ENCODE assay signal across 5 fruit fly cellular contexts in the genomic region with DNA sequence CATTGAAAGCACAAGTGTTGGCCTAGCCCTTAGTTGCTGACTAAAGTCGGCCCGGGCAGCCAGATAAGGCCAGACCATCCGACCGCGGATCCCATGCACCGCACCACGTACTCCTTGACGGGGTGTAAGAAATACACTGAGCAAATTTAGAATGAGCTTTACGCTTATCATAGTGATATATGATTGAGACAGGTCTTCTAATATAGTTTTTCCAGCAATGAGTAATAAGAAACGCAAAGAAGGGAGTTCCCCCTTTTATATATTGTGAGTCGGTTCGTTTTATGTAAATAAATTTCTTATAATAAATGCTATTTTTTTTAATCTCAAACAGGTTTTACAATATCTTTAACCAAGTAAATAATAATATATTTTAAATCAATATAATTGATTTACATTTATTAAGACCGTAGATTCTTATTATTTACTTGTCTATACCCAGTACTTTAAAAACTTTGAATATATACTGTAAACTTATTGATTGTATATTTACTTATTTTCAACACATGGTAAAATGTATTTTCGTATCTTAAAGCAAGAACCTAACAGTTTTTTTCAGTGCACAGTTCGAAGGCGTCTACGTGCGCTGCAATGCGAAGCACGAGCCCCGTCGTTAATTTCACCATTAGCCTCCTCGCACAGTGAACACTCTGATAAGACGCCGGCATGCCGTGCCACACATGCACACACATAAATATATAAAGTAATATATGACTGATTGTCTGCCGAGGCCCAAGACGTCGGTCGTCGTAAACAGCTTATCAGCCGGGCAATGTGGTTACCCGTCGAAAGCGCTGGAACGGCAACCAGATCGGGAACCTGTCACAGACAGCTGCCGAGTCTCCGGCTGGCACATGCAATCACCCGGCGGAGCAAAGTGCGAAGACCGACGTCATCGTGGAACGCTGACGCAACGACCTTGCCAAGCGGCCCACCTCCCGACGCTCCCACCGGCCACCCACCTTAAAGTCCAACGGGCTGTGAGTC.
A peak's percentile ranks its signal among the peaks of the same experiment; 100 is the strongest.
TF ChIP-seq lines count a peak whose summit lies in the region.

No protein-coding gene starts in this region.

TF ChIP-seq in whole organism, adult, 20 proteins besides CTCF, POLR2A, EP300 and RAD21 (continued from another document):
- no peak for TF ChIP-seq Clk (GFP tag; optimal IDR thresholded peaks at IDR 0.05; lab: Kevin White, UChicago)
- no peak for TF ChIP-seq CG1620 (GFP tag; optimal IDR thresholded peaks at IDR 0.05; lab: Kevin White, UChicago)
- no peak for TF ChIP-seq ovo (GFP tag; optimal IDR thresholded peaks at IDR 0.05; lab: Kevin White, UChicago)
- no peak for TF ChIP-seq cnc (optimal IDR thresholded peaks at IDR 0.05; lab: Kevin White, UChicago)
- peak; percentile 43 for TF ChIP-seq pad (GFP tag; optimal IDR thresholded peaks at IDR 0.05; lab: Kevin White, UChicago)

TF ChIP-seq in whole organism, embryonic, 481 proteins besides CTCF, POLR2A, EP300 and RAD21 (continued from another document and continues in another):
- TF ChIP-seq ara (GFP tag; IDR thresholded peaks at IDR 0.05; lab: Robert Waterston, UW) = no peak; the same call in 1 of the 2 replicates
- TF ChIP-seq rib (GFP tag; IDR thresholded peaks at IDR 0.05; lab: Robert Waterston, UW) = peak; percentile 10; the same call in 1 of the 2 replicates
- peak; percentile 47; the same call in 1 of the 2 replicates for TF ChIP-seq CG32532 (GFP tag; IDR thresholded peaks at IDR 0.05; lab: Robert Waterston, UW)
- no peak for TF ChIP-seq ATbp (GFP tag; optimal IDR thresholded peaks at IDR 0.05; lab: Kevin White, UChicago)
- no peak for TF ChIP-seq C15 (GFP tag; IDR thresholded peaks at IDR 0.05; lab: Robert Waterston, UW)
- TF ChIP-seq salm (tag; optimal IDR thresholded peaks at IDR 0.05; lab: Kevin White, UChicago) = peak; percentile 33
- peak; percentile 76 for TF ChIP-seq CG7839 (tag; optimal IDR thresholded peaks at IDR 0.05; lab: Kevin White, UChicago)
- peak; percentile 43 for TF ChIP-seq CG4424 (GFP tag; optimal IDR thresholded peaks at IDR 0.05; lab: Kevin White, UChicago)
- peak; percentile 46; the same call in 1 of the 2 replicates for TF ChIP-seq Ptx1 (GFP tag; IDR thresholded peaks at IDR 0.05; lab: Robert Waterston, UW)
- TF ChIP-seq sim (GFP tag; IDR thresholded peaks at IDR 0.05; lab: Robert Waterston, UW) = 0 out of 2 replicates have a peak, but pooled peaks have one; percentile 11
- TF ChIP-seq CG31441 (GFP tag; IDR thresholded peaks at IDR 0.05; lab: Robert Waterston, UW) = peak; percentile 65; the same call in 1 of the 2 replicates
- peak; percentile 91 for TF ChIP-seq Med (GFP tag; lab: Kevin White, UChicago)
- TF ChIP-seq slbo (GFP tag; IDR thresholded peaks at IDR 0.05; lab: Robert Waterston, UW) = peak; percentile 31; the same call in 1 of the 2 replicates
- no peak for TF ChIP-seq CG10431 (GFP tag; optimal IDR thresholded peaks at IDR 0.05; lab: Kevin White, UChicago)
- peak; percentile 15 for TF ChIP-seq CG12071 (GFP tag; optimal IDR thresholded peaks at IDR 0.05; lab: Kevin White, UChicago)
- TF ChIP-seq CG32767 (GFP tag; IDR thresholded peaks at IDR 0.05; lab: Robert Waterston, UW) = no peak
- TF ChIP-seq CG10366 (GFP tag; IDR thresholded peaks at IDR 0.05; lab: Robert Waterston, UW) = 0 out of 2 replicates have a peak, but pooled peaks have one; percentile 25
- TF ChIP-seq CG9215 (GFP tag; IDR thresholded peaks at IDR 0.05; lab: Robert Waterston, UW) = 0 out of 2 replicates have a peak, but pooled peaks have one; percentile 37
- TF ChIP-seq CG8924 (tag; optimal IDR thresholded peaks at IDR 0.05; lab: Kevin White, UChicago) = peak; percentile 81
- peak; percentile 19 for TF ChIP-seq CG1602 (GFP tag; optimal IDR thresholded peaks at IDR 0.05; lab: Kevin White, UChicago)
- TF ChIP-seq ind (GFP tag; optimal IDR thresholded peaks at IDR 0.05; lab: Kevin White, UChicago) = peak; percentile 41
- peak; percentile 45 for TF ChIP-seq CG10267 (tag; optimal IDR thresholded peaks at IDR 0.05; lab: Kevin White, UChicago)
- TF ChIP-seq maf-S (GFP tag; optimal IDR thresholded peaks at IDR 0.05; lab: Kevin White, UChicago) = no peak
- TF ChIP-seq E2f2 (GFP tag; IDR thresholded peaks at IDR 0.05; lab: Robert Waterston, UW) = 0 out of 2 replicates have a peak, but pooled peaks have one; percentile 21
- TF ChIP-seq CG11093 (GFP tag; IDR thresholded peaks at IDR 0.05; lab: Robert Waterston, UW) = peak; percentile 44; the same call in 1 of the 3 replicates
- 0 out of 3 replicates have a peak, but pooled peaks have one; percentile 31 for TF ChIP-seq otp (GFP tag; IDR thresholded peaks at IDR 0.05; lab: Robert Waterston, UW)

TF ChIP-seq in whole organism, prepupa, 60 proteins besides CTCF, POLR2A, EP300 and RAD21 (continued from another document and continues in another):
- TF ChIP-seq CG6854 (GFP tag; optimal IDR thresholded peaks at IDR 0.05; lab: Kevin White, UChicago) = peak; percentile 86
- peak; percentile 11 for TF ChIP-seq dac (GFP tag; optimal IDR thresholded peaks at IDR 0.05; lab: Kevin White, UChicago)
- peak; percentile 30 for TF ChIP-seq CG3919 (GFP tag; optimal IDR thresholded peaks at IDR 0.05; lab: Kevin White, UChicago)
- 0 out of 3 replicates have a peak, but pooled peaks have one; percentile 41 for TF ChIP-seq CG8119 (GFP tag; IDR thresholded peaks at IDR 0.05; lab: Robert Waterston, UW)
- TF ChIP-seq cyc (GFP tag; optimal IDR thresholded peaks at IDR 0.05; lab: Kevin White, UChicago) = peak; percentile 4
- no peak for TF ChIP-seq CG8319 (GFP tag; optimal IDR thresholded peaks at IDR 0.05; lab: Kevin White, UChicago)
- peak; percentile 41 for TF ChIP-seq OdsH (GFP tag; optimal IDR thresholded peaks at IDR 0.05; lab: Kevin White, UChicago)
- no peak for TF ChIP-seq CG7368 (GFP tag; optimal IDR thresholded peaks at IDR 0.05; lab: Kevin White, UChicago)
- TF ChIP-seq fd85E (GFP tag; optimal IDR thresholded peaks at IDR 0.05; lab: Kevin White, UChicago) = no peak
- no peak for TF ChIP-seq fd59A (GFP tag; optimal IDR thresholded peaks at IDR 0.05; lab: Kevin White, UChicago)
- TF ChIP-seq Ets21C (GFP tag; optimal IDR thresholded peaks at IDR 0.05; lab: Kevin White, UChicago) = no peak
- no peak for TF ChIP-seq Blimp-1 (GFP tag; optimal IDR thresholded peaks at IDR 0.05; lab: Kevin White, UChicago)
- TF ChIP-seq Eip93F (GFP tag; optimal IDR thresholded peaks at IDR 0.05; lab: Kevin White, UChicago) = peak; percentile 78
- peak; percentile 81 for TF ChIP-seq Eip78C (GFP tag; lab: Kevin White, UChicago)
- TF ChIP-seq acj6 (GFP tag; optimal IDR thresholded peaks at IDR 0.05; lab: Kevin White, UChicago) = peak; percentile 24
- TF ChIP-seq eg (GFP tag; IDR thresholded peaks at IDR 0.05; lab: Robert Waterston, UW) = peak; percentile 56
- TF ChIP-seq Hr39 (GFP tag; optimal IDR thresholded peaks at IDR 0.05; lab: Kevin White, UChicago) = peak; percentile 10
- peak; percentile 39 for TF ChIP-seq lz (GFP tag; optimal IDR thresholded peaks at IDR 0.05; lab: Kevin White, UChicago)
- TF ChIP-seq vri (GFP tag; optimal IDR thresholded peaks at IDR 0.05; lab: Kevin White, UChicago) = peak; percentile 86
- peak; percentile 15; the same call in 2 of the 3 replicates for TF ChIP-seq CG6163 (GFP tag; IDR thresholded peaks at IDR 0.05; lab: Robert Waterston, UW)
- peak; percentile 17 for TF ChIP-seq Eip75B (GFP tag; optimal IDR thresholded peaks at IDR 0.05; lab: Kevin White, UChicago)
- TF ChIP-seq Lpt (GFP tag; optimal IDR thresholded peaks at IDR 0.05; lab: Kevin White, UChicago) = peak; percentile 6
- peak; percentile 22 for TF ChIP-seq fkh (GFP tag; optimal IDR thresholded peaks at IDR 0.05; lab: Kevin White, UChicago)
- peak; percentile 46 for TF ChIP-seq CG3032 (tag; optimal IDR thresholded peaks at IDR 0.05; lab: Kevin White, UChicago)
- TF ChIP-seq net (GFP tag; optimal IDR thresholded peaks at IDR 0.05; lab: Kevin White, UChicago) = peak; percentile 51
- 0 out of 2 replicates have a peak, but pooled peaks have one; percentile 29 for TF ChIP-seq CG15336 (GFP tag; IDR thresholded peaks at IDR 0.05; lab: Robert Waterston, UW)
- TF ChIP-seq esn (GFP tag; optimal IDR thresholded peaks at IDR 0.05; lab: Kevin White, UChicago) = peak; percentile 73
- TF ChIP-seq achi (GFP tag; optimal IDR thresholded peaks at IDR 0.05; lab: Kevin White, UChicago) = peak; percentile 45
- TF ChIP-seq Hr4 (GFP tag; optimal IDR thresholded peaks at IDR 0.05; lab: Kevin White, UChicago) = peak; percentile 33

TF ChIP-seq in whole organism, pupa, 21 proteins besides CTCF, POLR2A, EP300 and RAD21 (continued from another document):
- TF ChIP-seq CG10348 (GFP tag; IDR thresholded peaks at IDR 0.05; lab: Robert Waterston, UW) (no peak), Snoo (tag; optimal IDR thresholded peaks at IDR 0.05; lab: Kevin White, UChicago) (peak; percentile 48), Ets98B (GFP tag; IDR thresholded peaks at IDR 0.05; lab: Robert Waterston, UW) (peak; percentile 48)
TF ChIP-seq in whole organism, pupa: peak in this region for 18.

TF ChIP-seq in whole organism, wandering third instar larva, 38 proteins besides CTCF, POLR2A, EP300 and RAD21 (continued from another document):
- TF ChIP-seq lola (GFP tag; optimal IDR thresholded peaks at IDR 0.05; lab: Kevin White, UChicago) (no peak), N (GFP tag; optimal IDR thresholded peaks at IDR 0.05; lab: Kevin White, UChicago) (no peak), Abd-B (GFP tag; optimal IDR thresholded peaks at IDR 0.05; lab: Kevin White, UChicago) (no peak), Hr78 (GFP tag; optimal IDR thresholded peaks at IDR 0.05; lab: Kevin White, UChicago) (no peak), Mio (GFP tag; optimal IDR thresholded peaks at IDR 0.05; lab: Kevin White, UChicago) (no peak), dsf (GFP tag; optimal IDR thresholded peaks at IDR 0.05; lab: Kevin White, UChicago; ENCODE audit: borderline replicate concordance) (no peak), Sp1 (GFP tag; optimal IDR thresholded peaks at IDR 0.05; lab: Kevin White, UChicago) (peak; percentile 64), HLH106 (tag; optimal IDR thresholded peaks at IDR 0.05; lab: Kevin White, UChicago) (peak; percentile 65), brk (GFP tag; optimal IDR thresholded peaks at IDR 0.05; lab: Kevin White, UChicago) (peak; percentile 34), Myc (optimal IDR thresholded peaks at IDR 0.05; lab: Kevin White, UChicago) (no peak), tai (GFP tag; optimal IDR thresholded peaks at IDR 0.05; lab: Kevin White, UChicago) (peak; percentile 22), Hnf4 (GFP tag; optimal IDR thresholded peaks at IDR 0.05; lab: Kevin White, UChicago) (peak; percentile 81), dl (GFP tag; optimal IDR thresholded peaks at IDR 0.05; lab: Kevin White, UChicago; ENCODE audit: insufficient read depth in 1 of 2, partially characterized antibody in 2 of 2) (peak in 1 of 2 experiments; percentile 37), CrebA (GFP tag; optimal IDR thresholded peaks at IDR 0.05; lab: Kevin White, UChicago; ENCODE audit: borderline replicate concordance) (peak; percentile 86), dmrt93B (GFP tag; optimal IDR thresholded peaks at IDR 0.05; lab: Kevin White, UChicago) (peak; percentile 55), h (GFP tag; optimal IDR thresholded peaks at IDR 0.05; lab: Kevin White, UChicago) (peak; percentile 86), Hr83 (GFP tag; optimal IDR thresholded peaks at IDR 0.05; lab: Kevin White, UChicago; ENCODE audit: poor library complexity, severe bottlenecking) (peak; percentile 64), GATAd (GFP tag; optimal IDR thresholded peaks at IDR 0.05; lab: Kevin White, UChicago) (no peak), usp (GFP tag; optimal IDR thresholded peaks at IDR 0.05; lab: Kevin White, UChicago) (no peak)
